Worm (Caenorhabditis elegans) whole organism, L1 larva: ENCODE results near the gene T16D1.1.

Experiments used
- C34B4.2 ChIP-seq: sonication (generic microtip); optimal IDR thresholded peaks from 2 replicates; lab custom pipeline; 2017; ENCODE audit warnings: mild to moderate bottlenecking, missing genetic modification characterization, missing compliant biosample characterization
- F16B12.6 ChIP-seq: fragments of 150-350 bp; optimal IDR thresholded peaks from 2 replicates; lab custom pipeline; 2014; ENCODE audit warnings: missing biosample characterization, missing genetic modification characterization
- Y116A8C.19 ChIP-seq: sonication (generic microtip); optimal IDR thresholded peaks from 2 replicates; lab custom pipeline; 2016; ENCODE audit warnings: missing compliant biosample characterization, missing genetic modification characterization, borderline replicate concordance
- alr-1 ChIP-seq: fragments of 200-800 bp; sonication (Bioruptor generic); optimal IDR thresholded peaks from 2 replicates; lab custom pipeline; 2018; ENCODE audit warnings: borderline replicate concordance, mild to moderate bottlenecking, missing genetic modification characterization, missing compliant biosample characterization
- ama-1 ChIP-seq: fragments of 150-350 bp; optimal IDR thresholded peaks from 2 replicates; lab custom pipeline; 2014
- blmp-1 ChIP-seq: fragments of 150-350 bp; optimal IDR thresholded peaks from 2 replicates; lab custom pipeline; 2014; ENCODE audit warnings: missing biosample characterization, missing genetic modification characterization
- ceh-63 ChIP-seq: fragments of 200-800 bp; sonication (Bioruptor generic); optimal IDR thresholded peaks from 2 replicates; lab custom pipeline; 2018; ENCODE audit warnings: mild to moderate bottlenecking, missing genetic modification characterization, missing compliant biosample characterization
- ceh-8 ChIP-seq: fragments of 200-800 bp; sonication (Bioruptor generic); optimal IDR thresholded peaks from 2 replicates; lab custom pipeline; 2018; ENCODE audit warnings: mild to moderate bottlenecking, missing genetic modification characterization, moderate library complexity, missing compliant biosample characterization
- ceh-82 ChIP-seq, 3 experiments: fragments of 150-350 bp in 1 of 3; sonication (generic microtip) in 2 of 3; optimal IDR thresholded peaks; 2 replicates each; lab custom pipeline; 2014 to 2017; ENCODE audit warnings: missing biosample characterization in 3 of 3, missing genetic modification characterization in 3 of 3
- ceh-88 ChIP-seq: fragments of 200-800 bp; sonication (Bioruptor generic); IDR thresholded peaks from 2 replicates; pipeline ENCODE4 v1.3.6; 2022; ENCODE audit warnings: missing genetic modification characterization, missing compliant biosample characterization
- ceh-90 ChIP-seq: sonication (generic microtip); optimal IDR thresholded peaks from 2 replicates; lab custom pipeline; 2016; ENCODE audit warnings: missing genetic modification characterization, missing compliant biosample characterization
- ces-1 ChIP-seq: fragments of 150-350 bp; optimal IDR thresholded peaks from 2 replicates; lab custom pipeline; 2014; ENCODE audit warnings: missing biosample characterization, missing genetic modification reagents, missing genetic modification characterization
- dpl-1 ChIP-seq, 3 experiments: fragments of 150-350 bp in 2 of 3; sonication (generic microtip) in 1 of 3; optimal IDR thresholded peaks; 2 replicates each; lab custom pipeline; 2014 to 2017; ENCODE audit warnings: missing biosample characterization in 3 of 3, missing genetic modification characterization in 3 of 3, missing genetic modification reagents in 3 of 3
- efl-1 ChIP-seq, 4 experiments: fragments of 150-350 bp; optimal IDR thresholded peaks in 3 of 4; peaks in 1 of 4; 1 replicate in 1 of 4; 2 replicates in 3 of 4; lab custom pipeline; 2014; ENCODE audit warnings: missing biosample characterization in 2 of 4, missing genetic modification characterization in 2 of 4, missing genetic modification reagents in 2 of 4
- efl-3 ChIP-seq: fragments of 200-800 bp; sonication (Bioruptor generic); optimal IDR thresholded peaks from 2 replicates; lab custom pipeline; 2018; ENCODE audit warnings: mild to moderate bottlenecking, missing genetic modification characterization, missing compliant biosample characterization
- elt-2 ChIP-seq: sonication (generic microtip); optimal IDR thresholded peaks from 2 replicates; lab custom pipeline; 2016; ENCODE audit warnings: missing genetic modification characterization, mild to moderate bottlenecking, inconsistent platforms, missing compliant biosample characterization, missing genetic modification reagents
- ets-5 ChIP-seq: fragments of 200-800 bp; sonication (Bioruptor generic); IDR thresholded peaks from 2 replicates; pipeline ENCODE4 v1.3.6; 2022; ENCODE audit warnings: missing genetic modification characterization, missing compliant biosample characterization
- fkh-10 ChIP-seq: sonication (generic microtip); optimal IDR thresholded peaks from 2 replicates; lab custom pipeline; 2017; ENCODE audit warnings: missing biosample characterization, missing genetic modification reagents, missing genetic modification characterization
- fkh-8 ChIP-seq: sonication (generic microtip); optimal IDR thresholded peaks from 2 replicates; lab custom pipeline; 2016; ENCODE audit warnings: mild to moderate bottlenecking, missing genetic modification characterization, missing compliant biosample characterization
- fos-1 ChIP-seq: fragments of 150-350 bp; optimal IDR thresholded peaks from 2 replicates; lab custom pipeline; 2014; ENCODE audit warnings: missing biosample characterization, missing genetic modification characterization
- grh-1 ChIP-seq: fragments of 200-800 bp; sonication (Bioruptor generic); IDR thresholded peaks from 2 replicates; pipeline ENCODE4 v1.3.6; 2022; ENCODE audit warnings: missing genetic modification reagents, missing genetic modification characterization, missing compliant biosample characterization
- hlh-17 ChIP-seq: fragments of 200-800 bp; sonication (Bioruptor generic); optimal IDR thresholded peaks from 2 replicates; lab custom pipeline; 2018; ENCODE audit warnings: missing genetic modification characterization, mild to moderate bottlenecking, missing compliant biosample characterization, moderate library complexity, borderline replicate concordance
- hpl-2 ChIP-seq: fragments of 150-350 bp; optimal IDR thresholded peaks from 2 replicates; lab custom pipeline; 2014; ENCODE audit warnings: missing biosample characterization, missing genetic modification reagents, missing genetic modification characterization
- irx-1 ChIP-seq: sonication (generic microtip); optimal IDR thresholded peaks from 2 replicates; lab custom pipeline; 2016; ENCODE audit warnings: missing genetic modification characterization, missing compliant biosample characterization
- jun-1 ChIP-seq: fragments of 150-350 bp; optimal IDR thresholded peaks from 2 replicates; lab custom pipeline; 2014; ENCODE audit warnings: missing biosample characterization, missing genetic modification reagents, missing genetic modification characterization
- lin-13 ChIP-seq: fragments of 150-350 bp; optimal IDR thresholded peaks from 2 replicates; lab custom pipeline; 2014; ENCODE audit warnings: missing biosample characterization, missing genetic modification reagents, missing genetic modification characterization
- lin-14 ChIP-seq: fragments of 200-800 bp; sonication (Bioruptor generic); optimal IDR thresholded peaks from 2 replicates; lab custom pipeline; 2018; ENCODE audit warnings: mild to moderate bottlenecking, missing genetic modification characterization, moderate library complexity, missing compliant biosample characterization
- lin-35 ChIP-seq, 2 experiments: fragments of 150-350 bp; optimal IDR thresholded peaks; 2 replicates each; lab custom pipeline; 2014; ENCODE audit warnings: missing biosample characterization in 2 of 2, missing genetic modification characterization in 2 of 2, missing genetic modification reagents in 2 of 2
- lin-39 ChIP-seq: fragments of 150-350 bp; optimal IDR thresholded peaks from 2 replicates; lab custom pipeline; 2014; ENCODE audit warnings: missing biosample characterization, missing genetic modification reagents, missing genetic modification characterization
- lir-3 ChIP-seq: sonication (generic microtip); optimal IDR thresholded peaks from 2 replicates; lab custom pipeline; 2016; ENCODE audit warnings: mild to moderate bottlenecking, missing genetic modification characterization, moderate library complexity, missing compliant biosample characterization; ENCODE audit not compliant: poor library complexity
- lsy-2 ChIP-seq, 2 experiments: fragments of 150-350 bp; optimal IDR thresholded peaks; 2 replicates each; lab custom pipeline; 2014; ENCODE audit warnings: missing biosample characterization in 2 of 2, missing genetic modification characterization in 2 of 2
- mab-9 ChIP-seq: fragments of 200-800 bp; sonication (Bioruptor generic); IDR thresholded peaks from 2 replicates; pipeline ENCODE4 v1.3.6; 2022; ENCODE audit warnings: missing genetic modification reagents, missing genetic modification characterization, missing compliant biosample characterization
- mdl-1 ChIP-seq, 2 experiments: fragments of 150-350 bp; optimal IDR thresholded peaks; 2 replicates each; lab custom pipeline; 2014 to 2017; ENCODE audit warnings: missing biosample characterization in 2 of 2, missing genetic modification characterization in 2 of 2, inconsistent platforms in 1 of 2
- nhr-12 ChIP-seq: sonication (generic microtip); optimal IDR thresholded peaks from 2 replicates; lab custom pipeline; 2017; ENCODE audit warnings: missing biosample characterization, missing genetic modification characterization
- nhr-237 ChIP-seq: fragments of 150-350 bp; optimal IDR thresholded peaks from 2 replicates; lab custom pipeline; 2014; ENCODE audit warnings: missing biosample characterization, missing genetic modification characterization
- nhr-28 ChIP-seq: fragments of 150-350 bp; optimal IDR thresholded peaks from 2 replicates; lab custom pipeline; 2014; ENCODE audit warnings: missing biosample characterization, missing genetic modification characterization
- nhr-71 ChIP-seq: sonication (generic microtip); optimal IDR thresholded peaks from 2 replicates; lab custom pipeline; 2016; ENCODE audit warnings: mild to moderate bottlenecking, missing genetic modification characterization, moderate library complexity, missing compliant biosample characterization
- nhr-77 ChIP-seq: fragments of 150-350 bp; optimal IDR thresholded peaks from 2 replicates; lab custom pipeline; 2014; ENCODE audit warnings: missing biosample characterization, missing genetic modification characterization
- nhr-85 ChIP-seq: sonication (generic microtip); peaks from one replicate; lab custom pipeline; 2016; ENCODE audit warnings: missing genetic modification characterization, inconsistent platforms, missing compliant biosample characterization
- nhr-90 ChIP-seq: sonication (generic microtip); optimal IDR thresholded peaks from 2 replicates; lab custom pipeline; 2016; ENCODE audit warnings: mild to moderate bottlenecking, missing genetic modification characterization, missing compliant biosample characterization; ENCODE audit not compliant: poor library complexity
- pag-3 ChIP-seq: sonication (generic microtip); optimal IDR thresholded peaks from 2 replicates; lab custom pipeline; 2017; ENCODE audit warnings: missing genetic modification characterization, mild to moderate bottlenecking, missing compliant biosample characterization, antibody characterized with exemption, borderline replicate concordance; ENCODE audit not compliant: insufficient read depth
- skn-1 ChIP-seq: fragments of 150-350 bp; optimal IDR thresholded peaks from 2 replicates; lab custom pipeline; 2014; ENCODE audit warnings: missing biosample characterization, missing genetic modification characterization
- snu-23 ChIP-seq: sonication (generic microtip); optimal IDR thresholded peaks from 2 replicates; lab custom pipeline; 2016; ENCODE audit warnings: missing genetic modification characterization, missing compliant biosample characterization
- sox-4 ChIP-seq: sonication (generic microtip); optimal IDR thresholded peaks from 2 replicates; lab custom pipeline; 2016; ENCODE audit warnings: missing genetic modification characterization, missing compliant biosample characterization
- sptf-1 ChIP-seq: fragments of 150-350 bp; optimal IDR thresholded peaks from 2 replicates; lab custom pipeline; 2014; ENCODE audit warnings: missing biosample characterization, missing genetic modification characterization
- tlp-1 ChIP-seq: fragments of 150-350 bp; optimal IDR thresholded peaks from 2 replicates; lab custom pipeline; 2014; ENCODE audit warnings: missing biosample characterization, missing genetic modification characterization
- unc-62 ChIP-seq: fragments of 150-350 bp; optimal IDR thresholded peaks from 2 replicates; lab custom pipeline; 2014; ENCODE audit warnings: missing biosample characterization, missing genetic modification reagents, missing genetic modification characterization
- vab-15 ChIP-seq: sonication (generic microtip); optimal IDR thresholded peaks from 2 replicates; lab custom pipeline; 2017; ENCODE audit warnings: missing genotype, mild to moderate bottlenecking, missing genetic modification characterization, missing compliant biosample characterization
- xbp-1 ChIP-seq: sonication (generic microtip); optimal IDR thresholded peaks from 2 replicates; lab custom pipeline; 2016; ENCODE audit warnings: missing genetic modification characterization, missing compliant biosample characterization
- ztf-11 ChIP-seq, 2 experiments: sonication (generic microtip); optimal IDR thresholded peaks; 2 replicates each; lab custom pipeline; 2016 to 2017; ENCODE audit warnings: missing genetic modification characterization in 2 of 2, missing biosample characterization in 1 of 2, missing compliant biosample characterization in 1 of 2

The T16D1.1 gene

ce11 chrII:5277780-5278179, 36.3 kb upstream of the T16D1.1 start:
- TF ChIP-seq ama-1 (lab: Kevin White, UChicago) (peak; percentile 28), nhr-90 (no peak), elt-2 (tag; lab: Kevin White, UChicago) (peak; percentile 22)

DNA sequence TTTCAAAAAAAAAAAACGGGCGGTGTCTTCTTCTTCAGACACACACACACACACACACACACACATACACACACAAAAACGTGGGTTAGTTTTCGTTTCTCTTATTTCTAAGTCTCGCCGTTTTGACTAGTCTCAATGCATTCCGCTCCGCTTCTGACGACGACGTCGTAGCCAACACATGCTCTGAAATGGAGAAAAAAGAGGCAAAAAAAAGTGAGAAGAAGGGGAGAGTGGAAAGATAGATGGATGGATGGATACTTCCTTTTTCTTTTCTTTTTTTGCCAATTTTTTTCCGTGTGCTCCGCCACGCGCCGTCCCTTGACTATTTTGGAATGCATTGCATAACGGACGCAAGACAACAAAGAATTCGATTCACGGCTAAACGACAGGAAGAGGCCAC, 35.3 kb upstream of the T16D1.1 start:
- TF ChIP-seq ztf-11 (tag; optimal IDR thresholded peaks at IDR 0.05; lab: Kevin White, UChicago) (no peak), fkh-8 (peak; percentile 37), lin-13 (GFP tag; lab: Kevin White, UChicago) (no peak), unc-62 (GFP tag; lab: Kevin White, UChicago) (no peak), mab-9 (no peak), ceh-82 (tag; optimal IDR thresholded peaks at IDR 0.05; lab: Kevin White, UChicago) (peak in 1 of 3 experiments; percentile 19), F16B12.6 (tag; lab: Kevin White, UChicago) (no peak), hpl-2 (GFP tag; lab: Kevin White, UChicago) (no peak), lir-3 (tag; lab: Kevin White, UChicago) (no peak), dpl-1 (GFP tag; optimal IDR thresholded peaks at IDR 0.05; lab: Kevin White, UChicago) (no peak), efl-1 (optimal IDR thresholded peaks at IDR 0.05; lab: Kevin White, UChicago) (no peak), efl-1 (GFP tag; optimal IDR thresholded peaks at IDR 0.05 in 1 of 2; lab: Kevin White, UChicago) (no peak), C34B4.2 (tag; lab: Kevin White, UChicago) (no peak), ces-1 (GFP tag; lab: Kevin White, UChicago) (no peak), snu-23 (GFP tag; lab: Kevin White, UChicago) (peak; percentile 6), elt-2 (tag; lab: Kevin White, UChicago) (no peak), nhr-237 (tag; lab: Kevin White, UChicago) (no peak), sptf-1 (no peak), tlp-1 (tag; lab: Kevin White, UChicago) (no peak), ceh-8 (GFP tag; lab: Kevin White, UChicago) (no peak), lin-35 (GFP tag; optimal IDR thresholded peaks at IDR 0.05; lab: Kevin White, UChicago) (no peak), lsy-2 (tag; optimal IDR thresholded peaks at IDR 0.05; lab: Kevin White, UChicago) (peak in 1 of 2 experiments; percentile 47), ceh-88 (GFP tag; lab: Robert Waterston, UW) (no peak), nhr-85 (no peak), fos-1 (tag; lab: Kevin White, UChicago) (no peak), vab-15 (tag; lab: Kevin White, UChicago) (no peak), nhr-71 (tag; lab: Kevin White, UChicago) (peak; percentile 34), jun-1 (no peak), blmp-1 (tag; lab: Kevin White, UChicago) (no peak), fkh-10 (peak; percentile 74), Y116A8C.19 (no peak), nhr-77 (tag; lab: Kevin White, UChicago) (no peak), efl-3 (GFP tag; lab: Kevin White, UChicago) (no peak), ets-5 (GFP tag; lab: Robert Waterston, UW) (no peak), ceh-90 (tag; lab: Kevin White, UChicago) (no peak), hlh-17 (GFP tag; lab: Kevin White, UChicago) (no peak), ama-1 (lab: Kevin White, UChicago) (no peak), mdl-1 (tag; optimal IDR thresholded peaks at IDR 0.05; lab: Kevin White, UChicago) (no peak), nhr-28 (tag; lab: Kevin White, UChicago) (no peak), alr-1 (tag; lab: Kevin White, UChicago) (no peak), lin-14 (GFP tag; lab: Kevin White, UChicago) (peak; percentile 90), nhr-12 (tag; lab: Kevin White, UChicago) (no peak), grh-1 (GFP tag; lab: Robert Waterston, UW) (no peak), lin-39 (tag; lab: Kevin White, UChicago) (no peak), pag-3 (tag; lab: Kevin White, UChicago) (no peak), sox-4 (no peak), xbp-1 (tag; lab: Kevin White, UChicago) (no peak), skn-1 (tag; lab: Kevin White, UChicago) (no peak), ceh-63 (no peak), irx-1 (tag; lab: Kevin White, UChicago) (no peak)
